Worm (Caenorhabditis elegans) whole organism, young adult: Measurements from ENCODE around the gene C05B5.8.

Experiments
- T26A5.8 ChIP-seq: sonication (generic microtip); optimal IDR thresholded peaks from 2 replicates; lab custom pipeline; 2016; ENCODE audit warnings: missing genetic modification characterization, missing compliant biosample characterization
- Y53F4B.3 ChIP-seq: fragments of 200-800 bp; sonication (Bioruptor generic); IDR thresholded peaks from 2 replicates; pipeline ENCODE4 v1.3.6; 2022; ENCODE audit warnings: missing genetic modification reagents, missing genetic modification characterization, missing compliant biosample characterization
- Y67H2A.10 ChIP-seq: fragments of 200-800 bp; sonication (Bioruptor generic); conservative IDR thresholded peaks from 2 replicates; pipeline ENCODE4 v1.3.6; 2022; ENCODE audit warnings: missing genetic modification reagents, missing genetic modification characterization, missing compliant biosample characterization
- attf-5 ChIP-seq: fragments of 200-800 bp; sonication (Bioruptor generic); optimal IDR thresholded peaks from 2 replicates; lab custom pipeline; 2018; ENCODE audit warnings: mild to moderate bottlenecking, missing genetic modification characterization, missing compliant biosample characterization
- ceh-40 ChIP-seq: fragments of 200-800 bp; sonication (Bioruptor generic); IDR thresholded peaks from 2 replicates; pipeline ENCODE4 v1.3.6; 2022; ENCODE audit warnings: missing genetic modification characterization, missing compliant biosample characterization
- hrde-1 ChIP-seq: sonication (generic microtip); optimal IDR thresholded peaks from 2 replicates; lab custom pipeline; 2016; ENCODE audit warnings: missing genetic modification characterization, mild to moderate bottlenecking, missing compliant biosample characterization, moderate library complexity, missing genotype, missing genetic modification reagents, borderline replicate concordance
- nfya-1 ChIP-seq: sonication (generic microtip); optimal IDR thresholded peaks from 2 replicates; lab custom pipeline; 2017; ENCODE audit warnings: antibody characterized with exemption, missing compliant biosample characterization, missing genetic modification characterization, borderline replicate concordance; ENCODE audit not compliant: insufficient read depth
- nhr-90 ChIP-seq: sonication (generic microtip); optimal IDR thresholded peaks from 2 replicates; lab custom pipeline; 2016; ENCODE audit warnings: missing genotype, mild to moderate bottlenecking, missing genetic modification characterization, missing compliant biosample characterization
- pha-4 ChIP-seq: fragments of 150-350 bp; sonication (generic microtip); optimal IDR thresholded peaks from 2 replicates; lab custom pipeline; 2014; ENCODE audit warnings: missing biosample characterization, missing genetic modification reagents, missing genetic modification characterization

DNA sequence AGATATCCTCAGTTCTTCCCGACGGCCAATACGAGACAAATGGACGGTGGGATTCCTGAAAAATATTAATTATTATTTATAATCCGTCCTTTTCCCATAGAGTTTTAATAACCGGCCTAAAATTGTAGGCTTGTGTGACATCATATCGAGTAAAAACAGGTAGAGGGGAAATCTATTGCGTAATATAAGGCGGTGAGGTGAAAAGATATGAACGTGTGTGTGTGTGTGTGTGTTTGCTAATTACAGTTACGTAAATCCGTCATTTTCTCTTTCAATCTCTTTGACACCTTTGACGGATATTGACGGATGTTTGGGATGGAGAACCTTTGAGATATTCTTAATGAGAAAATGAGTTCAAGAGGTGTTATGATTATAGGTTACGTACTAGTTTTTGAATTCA is 41.1 kb downstream of the C05B5.8 start:
- TF ChIP-seq pha-4 (tag; lab: Kevin White, UChicago) (no peak), hrde-1 (no peak), T26A5.8 (tag; lab: Kevin White, UChicago) (no peak), nfya-1 (tag; lab: Kevin White, UChicago) (no peak), Y67H2A.10 (no peak), ceh-40 (GFP tag; lab: Robert Waterston, UW) (no peak), attf-5 (no peak), Y53F4B.3 (GFP tag; lab: Robert Waterston, UW) (no peak), nhr-90 (tag; lab: Kevin White, UChicago) (no peak)
